Worm (Caenorhabditis elegans) whole organism, L1 larva: ENCODE measurements around the gene pgp-5.

ENCODE experiments used
- C04F5.9 ChIP-seq: sonication (generic microtip); optimal IDR thresholded peaks from 2 replicates; lab custom pipeline; 2016; ENCODE audit warnings: missing genetic modification characterization, missing compliant biosample characterization
- blmp-1 ChIP-seq: fragments of 150-350 bp; optimal IDR thresholded peaks from 2 replicates; lab custom pipeline; 2014; ENCODE audit warnings: missing biosample characterization, missing genetic modification characterization
- ceh-63 ChIP-seq: fragments of 200-800 bp; sonication (Bioruptor generic); optimal IDR thresholded peaks from 2 replicates; lab custom pipeline; 2018; ENCODE audit warnings: mild to moderate bottlenecking, missing genetic modification characterization, missing compliant biosample characterization
- efl-3 ChIP-seq: fragments of 200-800 bp; sonication (Bioruptor generic); optimal IDR thresholded peaks from 2 replicates; lab custom pipeline; 2018; ENCODE audit warnings: mild to moderate bottlenecking, missing genetic modification characterization, missing compliant biosample characterization
- egl-27 ChIP-seq, 2 experiments: fragments of 150-350 bp in 1 of 2; sonication (generic microtip); optimal IDR thresholded peaks; 3 replicates each; lab custom pipeline; 2017 to 2018; ENCODE audit warnings: missing biosample characterization in 2 of 2, missing genetic modification characterization in 2 of 2, missing genetic modification reagents in 2 of 2
- fkh-4 ChIP-seq: sonication (generic microtip); optimal IDR thresholded peaks from 2 replicates; lab custom pipeline; 2016; ENCODE audit warnings: missing compliant biosample characterization, missing genetic modification characterization, borderline replicate concordance
- fkh-8 ChIP-seq: sonication (generic microtip); optimal IDR thresholded peaks from 2 replicates; lab custom pipeline; 2016; ENCODE audit warnings: mild to moderate bottlenecking, missing genetic modification characterization, missing compliant biosample characterization
- fos-1 ChIP-seq: fragments of 150-350 bp; optimal IDR thresholded peaks from 2 replicates; lab custom pipeline; 2014; ENCODE audit warnings: missing biosample characterization, missing genetic modification characterization
- irx-1 ChIP-seq: sonication (generic microtip); optimal IDR thresholded peaks from 2 replicates; lab custom pipeline; 2016; ENCODE audit warnings: missing genetic modification characterization, missing compliant biosample characterization
- jun-1 ChIP-seq: fragments of 150-350 bp; optimal IDR thresholded peaks from 2 replicates; lab custom pipeline; 2014; ENCODE audit warnings: missing biosample characterization, missing genetic modification reagents, missing genetic modification characterization
- lir-3 ChIP-seq: sonication (generic microtip); optimal IDR thresholded peaks from 2 replicates; lab custom pipeline; 2016; ENCODE audit warnings: mild to moderate bottlenecking, missing genetic modification characterization, moderate library complexity, missing compliant biosample characterization; ENCODE audit not compliant: poor library complexity
- lsy-2 ChIP-seq, 2 experiments: fragments of 150-350 bp; optimal IDR thresholded peaks; 2 replicates each; lab custom pipeline; 2014; ENCODE audit warnings: missing biosample characterization in 2 of 2, missing genetic modification characterization in 2 of 2
- nhr-19 ChIP-seq: fragments of 200-800 bp; sonication (Bioruptor generic); conservative IDR thresholded peaks from 2 replicates; pipeline ENCODE4 v1.3.6; 2022; ENCODE audit warnings: missing genetic modification characterization, missing compliant biosample characterization
- nhr-20 ChIP-seq: sonication (generic microtip); optimal IDR thresholded peaks from 2 replicates; lab custom pipeline; 2016; ENCODE audit warnings: mild to moderate bottlenecking, missing genetic modification characterization, missing compliant biosample characterization
- nhr-76 ChIP-seq: sonication (generic microtip); optimal IDR thresholded peaks from 2 replicates; lab custom pipeline; 2017; ENCODE audit warnings: missing biosample characterization, missing genetic modification characterization
- pax-3 ChIP-seq: fragments of 200-800 bp; sonication (Bioruptor generic); optimal IDR thresholded peaks from 2 replicates; lab custom pipeline; 2018; ENCODE audit warnings: mild to moderate bottlenecking, missing genetic modification characterization, moderate library complexity, missing compliant biosample characterization
- sox-4 ChIP-seq: sonication (generic microtip); optimal IDR thresholded peaks from 2 replicates; lab custom pipeline; 2016; ENCODE audit warnings: missing genetic modification characterization, missing compliant biosample characterization
- sptf-1 ChIP-seq: fragments of 150-350 bp; optimal IDR thresholded peaks from 2 replicates; lab custom pipeline; 2014; ENCODE audit warnings: missing biosample characterization, missing genetic modification characterization
- swsn-7 ChIP-seq: sonication (generic microtip); optimal IDR thresholded peaks from 2 replicates; lab custom pipeline; 2016; ENCODE audit warnings: missing genetic modification characterization, missing compliant biosample characterization
- unc-30 ChIP-seq: sonication (generic microtip); optimal IDR thresholded peaks from 2 replicates; lab custom pipeline; 2017; ENCODE audit warnings: missing biosample characterization, missing genetic modification characterization
- unc-98 ChIP-seq: fragments of 200-800 bp; sonication (Bioruptor generic); IDR thresholded peaks from 2 replicates; pipeline ENCODE4 v1.3.6; 2022; ENCODE audit warnings: missing genetic modification characterization, missing compliant biosample characterization
- ztf-11 ChIP-seq, 2 experiments: sonication (generic microtip); optimal IDR thresholded peaks; 2 replicates each; lab custom pipeline; 2016 to 2017; ENCODE audit warnings: missing genetic modification characterization in 2 of 2, missing biosample characterization in 1 of 2, missing compliant biosample characterization in 1 of 2

Gene pgp-5

DNA sequence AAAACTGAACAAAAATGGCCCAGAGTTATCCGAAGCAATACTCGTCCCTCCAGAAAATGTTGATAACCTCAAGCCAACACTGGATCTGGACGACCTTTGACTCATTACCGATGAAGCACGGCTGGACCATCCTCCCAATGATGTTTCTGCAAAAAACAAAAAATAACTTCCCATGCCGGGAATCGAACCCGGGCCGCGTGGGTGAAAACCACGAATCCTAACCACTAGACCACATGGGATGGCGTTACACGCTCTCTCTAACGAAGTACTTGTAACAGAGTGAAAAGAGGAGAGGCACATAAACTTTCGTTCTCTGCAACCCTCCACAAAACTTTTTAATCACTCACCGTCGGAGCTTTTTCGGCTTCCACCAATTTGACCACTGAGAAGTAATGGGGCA, 37.9 kb downstream of the pgp-5 start (continued):
- TF ChIP-seq egl-27 (tag; optimal IDR thresholded peaks at IDR 0.05; lab: Kevin White, UChicago) (no peak), pax-3 (tag; lab: Kevin White, UChicago) (no peak), ztf-11 (tag; optimal IDR thresholded peaks at IDR 0.05; lab: Kevin White, UChicago) (no peak)

DNA sequence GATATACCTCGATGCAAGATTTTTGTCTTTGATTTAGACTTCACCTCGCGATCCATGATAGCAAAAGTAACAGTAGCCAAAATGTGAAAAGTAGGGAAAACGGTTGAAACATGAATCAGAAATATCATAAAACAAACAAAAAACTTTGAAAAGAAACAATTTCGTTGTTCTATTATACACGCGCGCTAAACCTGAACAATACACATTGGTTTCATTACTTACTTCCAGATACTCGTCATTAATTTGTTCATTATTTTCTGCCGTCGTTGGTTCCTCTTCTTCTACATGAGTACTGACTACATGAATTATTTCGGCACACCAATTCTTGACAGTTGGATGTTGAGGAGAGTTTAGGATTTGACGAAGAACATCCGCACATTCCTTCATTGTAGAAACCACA, 38.6 kb downstream of the pgp-5 start, which contains the start of gene F31B12.3:
Gene F31B12.3, minus strand, starts transcription at position 101 of the 400 bp plus-strand sequence.
- TF ChIP-seq irx-1 (tag; lab: Kevin White, UChicago) (no peak), fkh-8 (tag; lab: Kevin White, UChicago) (no peak), nhr-19 (GFP tag; lab: Robert Waterston, UW) (no peak), lir-3 (no peak), fos-1 (no peak), fkh-4 (tag; lab: Kevin White, UChicago) (no peak), unc-30 (tag; lab: Kevin White, UChicago) (no peak), efl-3 (GFP tag; lab: Kevin White, UChicago) (no peak), jun-1 (tag; lab: Kevin White, UChicago) (no peak), lsy-2 (tag; optimal IDR thresholded peaks at IDR 0.05; lab: Kevin White, UChicago) (no peak), sptf-1 (tag; lab: Kevin White, UChicago) (no peak), ceh-63 (GFP tag; lab: Kevin White, UChicago) (no peak), blmp-1 (no peak), unc-98 (GFP tag; lab: Robert Waterston, UW) (no peak), C04F5.9 (tag; lab: Kevin White, UChicago) (no peak), swsn-7 (tag; lab: Kevin White, UChicago) (no peak)

DNA sequence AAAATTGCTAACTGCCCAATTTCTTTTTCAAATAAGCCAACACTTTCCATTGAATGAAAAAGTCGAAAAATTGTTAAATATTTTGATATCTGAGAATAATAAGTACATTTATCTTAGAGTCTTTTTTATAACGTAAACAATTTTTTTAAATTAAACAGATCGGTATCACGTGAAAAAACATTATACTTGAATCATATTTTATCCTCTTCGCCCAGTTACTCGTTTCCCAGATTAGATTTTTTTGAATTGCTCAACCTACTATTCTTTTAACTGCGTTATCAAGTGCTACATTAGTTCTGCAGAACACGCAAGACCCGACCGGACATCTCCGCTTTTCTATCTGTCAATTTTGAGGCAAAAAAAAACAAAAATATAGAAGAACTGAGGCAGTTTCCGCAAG, 54.7 kb downstream of the pgp-5 start, which contains the start of gene F31B12.4:
Gene F31B12.4, plus strand, starts transcription at position 301 of the 400 bp plus-strand sequence.
- no peak for TF ChIP-seq fkh-8 (tag; lab: Kevin White, UChicago)
- TF ChIP-seq nhr-20, result no peak
- no peak for TF ChIP-seq sox-4 (tag; lab: Kevin White, UChicago)
- TF ChIP-seq nhr-76 (tag; lab: Kevin White, UChicago), result no peak
- no peak for TF ChIP-seq sptf-1 (tag; lab: Kevin White, UChicago)
- TF ChIP-seq ceh-63 (GFP tag; lab: Kevin White, UChicago), result no peak
